Worm (Caenorhabditis elegans): Measurements from ENCODE around the gene F42A8.1.

The F42A8.1 gene

ce11 chrII:9346490-9346889 lies at the start of gene F42A8.1:
F42A8.1 (minus strand) TSS chrII:9346590.
- TF ChIP-seq sea-2 (GFP tag; optimal IDR thresholded peaks at IDR 0.05) (no peak), eor-1 (tag; optimal IDR thresholded peaks at IDR 0.05) (no peak), nhr-76 (tag; optimal IDR thresholded peaks at IDR 0.05) (no peak), ama-1 (optimal IDR thresholded peaks at IDR 0.05) (no peak), zag-1 (tag; optimal IDR thresholded peaks at IDR 0.05) (no peak), aly-2 (tag; optimal IDR thresholded peaks at IDR 0.05) (no peak)

- no peak for TF ChIP-seq R02D3.7 (tag; optimal IDR thresholded peaks at IDR 0.05)
- TF ChIP-seq ztf-11 (tag; optimal IDR thresholded peaks at IDR 0.05), result no peak
- no peak for TF ChIP-seq hmg-11 (tag; optimal IDR thresholded peaks at IDR 0.05)
- TF ChIP-seq jun-1 (tag; optimal IDR thresholded peaks at IDR 0.05), result no peak
- TF ChIP-seq unc-62 (GFP tag; optimal IDR thresholded peaks at IDR 0.05), result no peak
- TF ChIP-seq nhr-77 (tag; optimal IDR thresholded peaks at IDR 0.05), result no peak
- no peak for TF ChIP-seq zag-1 (tag; optimal IDR thresholded peaks at IDR 0.05)
- no peak for TF ChIP-seq daf-12 (tag; optimal IDR thresholded peaks at IDR 0.05)
- TF ChIP-seq pha-4 (tag; optimal IDR thresholded peaks at IDR 0.05), result no peak
- TF ChIP-seq pqm-1 (tag; optimal IDR thresholded peaks at IDR 0.05), result no peak
- TF ChIP-seq ceh-82 (tag; optimal IDR thresholded peaks at IDR 0.05), result no peak
- TF ChIP-seq eor-1 (tag; optimal IDR thresholded peaks at IDR 0.05), result no peak
- no peak for TF ChIP-seq mdl-1 (tag; optimal IDR thresholded peaks at IDR 0.05)
Observed at ce11 chrII:9392724-9393123, 46.3 kb upstream of the F42A8.1 start, which contains the start of gene lido-17. lido-17 (minus strand) TSS chrII:9392824.

ce11 chrII:9385241-9385640 lies 38.9 kb upstream of the F42A8.1 start, which contains the start of gene C06C3.7:
C06C3.7 (plus strand) TSS chrII:9385541.
- TF ChIP-seq pqm-1 (tag; optimal IDR thresholded peaks at IDR 0.05) (no peak), elt-2 (tag; optimal IDR thresholded peaks at IDR 0.05) (no peak), lin-39 (tag; optimal IDR thresholded peaks at IDR 0.05) (no peak), nhr-11 (tag; optimal IDR thresholded peaks at IDR 0.05) (no peak), pha-4 (tag; optimal IDR thresholded peaks at IDR 0.05) (no peak), eor-1 (tag; optimal IDR thresholded peaks at IDR 0.05) (no peak), fos-1 (tag; optimal IDR thresholded peaks at IDR 0.05) (no peak), nhr-12 (tag; optimal IDR thresholded peaks at IDR 0.05) (no peak), unc-39 (tag; optimal IDR thresholded peaks at IDR 0.05) (no peak), jun-1 (tag; optimal IDR thresholded peaks at IDR 0.05) (no peak), nhr-25 (tag; optimal IDR thresholded peaks at IDR 0.05) (no peak), unc-62 (GFP tag; optimal IDR thresholded peaks at IDR 0.05) (no peak), ztf-11 (tag; optimal IDR thresholded peaks at IDR 0.05) (no peak), egl-27 (tag; optimal IDR thresholded peaks at IDR 0.05) (no peak)

- no peak for TF ChIP-seq lin-39 (tag; optimal IDR thresholded peaks at IDR 0.05)
- no peak for TF ChIP-seq ceh-16 (tag; optimal IDR thresholded peaks at IDR 0.05)
- TF ChIP-seq daf-12 (tag; optimal IDR thresholded peaks at IDR 0.05), result no peak
- no peak for TF ChIP-seq eor-1 (tag; optimal IDR thresholded peaks at IDR 0.05)
- no peak for TF ChIP-seq ceh-9 (tag; optimal IDR thresholded peaks at IDR 0.05)
- no peak for TF ChIP-seq egl-5 (tag; optimal IDR thresholded peaks at IDR 0.05)
- TF ChIP-seq nhr-67 (tag; optimal IDR thresholded peaks at IDR 0.05), result no peak
- no peak for TF ChIP-seq zag-1 (tag; optimal IDR thresholded peaks at IDR 0.05)
- no peak for TF ChIP-seq mml-1 (tag; optimal IDR thresholded peaks at IDR 0.05)
- no peak for TF ChIP-seq ceh-82 (tag; optimal IDR thresholded peaks at IDR 0.05)
- TF ChIP-seq pqm-1 (tag; optimal IDR thresholded peaks at IDR 0.05), result no peak
- no peak for TF ChIP-seq ZK546.5 (tag; optimal IDR thresholded peaks at IDR 0.05)
- TF ChIP-seq ama-1 (optimal IDR thresholded peaks at IDR 0.05), result no peak
- no peak for TF ChIP-seq nhr-77 (tag; optimal IDR thresholded peaks at IDR 0.05)
- no peak for TF ChIP-seq ceh-28 (tag; optimal IDR thresholded peaks at IDR 0.05)
- TF ChIP-seq snpc-4 (tag; optimal IDR thresholded peaks at IDR 0.05), result no peak
- TF ChIP-seq hmg-11 (tag; optimal IDR thresholded peaks at IDR 0.05), result no peak
- TF ChIP-seq unc-39 (tag; optimal IDR thresholded peaks at IDR 0.05), result no peak
- TF ChIP-seq fkh-2 (tag; optimal IDR thresholded peaks at IDR 0.05), result no peak
- no peak for TF ChIP-seq elt-3 (tag; optimal IDR thresholded peaks at IDR 0.05)
Observed at ce11 chrII:9379796-9380195, 33.4 kb upstream of the F42A8.1 start, which contains the start of gene srh-48. srh-48 (plus strand) TSS chrII:9380096.

ce11 chrII:9378174-9378573 lies 31.8 kb upstream of the F42A8.1 start:
- peak; percentile 59 for TF ChIP-seq pha-4 (tag; optimal IDR thresholded peaks at IDR 0.05)
- TF ChIP-seq lin-39 (tag; optimal IDR thresholded peaks at IDR 0.05), result no peak
- TF ChIP-seq elt-2 (tag; optimal IDR thresholded peaks at IDR 0.05), result peak; percentile 38
- TF ChIP-seq elt-3 (tag; optimal IDR thresholded peaks at IDR 0.05), result no peak
- TF ChIP-seq nfya-1 (tag; optimal IDR thresholded peaks at IDR 0.05; ENCODE audit: insufficient read depth), result no peak
- no peak for TF ChIP-seq unc-39 (tag; optimal IDR thresholded peaks at IDR 0.05)

All from whole organism, L3 larva.